Worm (Caenorhabditis elegans): Measurements from ENCODE around the gene set-2.
A peak's percentile ranks its signal among the peaks of the same experiment; 100 is the strongest.

The set-2 gene

DNA sequence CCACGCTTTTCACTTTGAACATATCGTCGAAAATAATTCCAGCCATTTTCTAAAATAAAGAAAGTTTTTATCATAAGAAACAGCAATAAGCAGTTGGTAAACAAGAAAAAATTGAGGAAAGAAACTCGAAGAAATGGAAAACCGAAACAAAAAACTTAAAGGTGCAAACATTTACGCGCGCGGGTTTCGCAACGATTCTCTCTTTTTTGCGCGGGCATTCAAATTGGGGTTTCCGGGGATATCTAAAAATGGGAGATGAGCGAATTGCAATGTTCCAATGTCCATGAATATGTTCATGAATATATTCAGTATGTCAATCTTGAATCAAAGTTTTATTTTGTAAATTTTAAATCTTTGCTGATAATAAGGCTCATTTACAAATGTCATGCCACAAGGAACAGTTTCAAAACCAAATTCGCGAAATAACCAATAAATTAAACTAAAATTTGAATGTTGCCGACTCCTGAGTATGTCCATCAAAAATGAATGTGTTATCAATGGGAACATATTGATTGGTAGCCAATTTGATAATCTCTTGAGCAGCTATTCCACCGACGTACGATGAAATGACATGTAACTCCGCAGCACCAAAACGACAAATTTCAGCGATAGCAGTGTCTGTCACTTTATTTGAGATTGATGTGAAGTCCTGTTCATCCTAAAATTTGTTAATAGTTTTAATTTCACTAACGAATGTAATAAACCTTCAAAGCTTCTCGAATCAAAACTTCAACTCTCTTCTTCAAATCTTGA, 11.9 kb downstream of the set-2 start, which contains the start of gene rpb-8:
Gene rpb-8, minus strand, starts transcription at position 49 of the 753 bp plus-strand sequence.
- no peak for TF ChIP-seq ztf-11 (tag; optimal IDR thresholded peaks at IDR 0.05)
- peak; percentile 37 for TF ChIP-seq lir-3 (tag; optimal IDR thresholded peaks at IDR 0.05; ENCODE audit: poor library complexity)
- TF ChIP-seq C34B4.2 (tag; optimal IDR thresholded peaks at IDR 0.05), result no peak
- peak; percentile 38 for TF ChIP-seq lin-13 (GFP tag; optimal IDR thresholded peaks at IDR 0.05)
- TF ChIP-seq lin-14 (GFP tag; optimal IDR thresholded peaks at IDR 0.05), result no peak
- TF ChIP-seq nhr-85 (tag), result no peak
- TF ChIP-seq snpc-4 (tag; optimal IDR thresholded peaks at IDR 0.05), result no peak
- TF ChIP-seq unc-62 (GFP tag; optimal IDR thresholded peaks at IDR 0.05), result no peak
- TF ChIP-seq ceh-88 (GFP tag; IDR thresholded peaks at IDR 0.05), result no peak
- no peak for TF ChIP-seq aha-1 (tag; optimal IDR thresholded peaks at IDR 0.05)
- peak; percentile 22 for TF ChIP-seq zip-4 (GFP tag; optimal IDR thresholded peaks at IDR 0.05)
- no peak for TF ChIP-seq ceh-8 (GFP tag; optimal IDR thresholded peaks at IDR 0.05)
- no peak for TF ChIP-seq F16B12.6 (tag; optimal IDR thresholded peaks at IDR 0.05)
- no peak for TF ChIP-seq nhr-28 (tag; optimal IDR thresholded peaks at IDR 0.05)
- TF ChIP-seq mab-9 (GFP tag; IDR thresholded peaks at IDR 0.05), result no peak
- TF ChIP-seq pqm-1 (tag; optimal IDR thresholded peaks at IDR 0.05), result no peak
- peak in 2 of 3 experiments; percentile 28 to 71 for TF ChIP-seq ceh-82 (tag; optimal IDR thresholded peaks at IDR 0.05)
- TF ChIP-seq elt-2 (tag; optimal IDR thresholded peaks at IDR 0.05), result no peak
- peak in 1 of 6 experiments; percentile 23 for TF ChIP-seq elt-3 (tag; optimal IDR thresholded peaks at IDR 0.05)
- no peak for TF ChIP-seq mef-2 (tag; optimal IDR thresholded peaks at IDR 0.05)
- TF ChIP-seq zag-1 (tag; optimal IDR thresholded peaks at IDR 0.05), result no peak
- TF ChIP-seq C16A3.4 (tag; optimal IDR thresholded peaks at IDR 0.05), result peak; percentile 69
- TF ChIP-seq dpl-1 (GFP tag; optimal IDR thresholded peaks at IDR 0.05), result peak; percentile 90 to 95 (median 90)
- no peak for TF ChIP-seq nhr-84 (tag; optimal IDR thresholded peaks at IDR 0.05)
- TF ChIP-seq ztf-4 (tag; optimal IDR thresholded peaks at IDR 0.05), result peak; percentile 7
- TF ChIP-seq ets-5 (GFP tag; IDR thresholded peaks at IDR 0.05), result no peak
- TF ChIP-seq efl-3 (GFP tag; optimal IDR thresholded peaks at IDR 0.05), result no peak
- TF ChIP-seq mdl-1 (tag; optimal IDR thresholded peaks at IDR 0.05), result peak in 1 of 2 experiments; percentile 20
- peak; percentile 74 for TF ChIP-seq rnt-1 (tag; optimal IDR thresholded peaks at IDR 0.05)
- TF ChIP-seq alr-1 (tag; optimal IDR thresholded peaks at IDR 0.05; ENCODE audit: borderline replicate concordance), result no peak
- peak; percentile 52 for TF ChIP-seq nhr-47 (tag; optimal IDR thresholded peaks at IDR 0.05)
- TF ChIP-seq lin-39 (tag; optimal IDR thresholded peaks at IDR 0.05), result no peak
- TF ChIP-seq unc-98 (GFP tag; IDR thresholded peaks at IDR 0.05), result no peak
- peak; percentile 29 for TF ChIP-seq xbp-1 (tag; optimal IDR thresholded peaks at IDR 0.05)
- TF ChIP-seq snu-23 (GFP tag; optimal IDR thresholded peaks at IDR 0.05), result peak; percentile 54
- no peak for TF ChIP-seq hlh-4 (tag; optimal IDR thresholded peaks at IDR 0.05)
- no peak for TF ChIP-seq C04F5.9 (tag; optimal IDR thresholded peaks at IDR 0.05)
- TF ChIP-seq tbx-2 (tag; optimal IDR thresholded peaks at IDR 0.05), result peak; percentile 38
- no peak for TF ChIP-seq nhr-237 (tag; optimal IDR thresholded peaks at IDR 0.05)
- no peak for TF ChIP-seq aly-2 (tag; optimal IDR thresholded peaks at IDR 0.05)
- peak; percentile 53 for TF ChIP-seq skn-1 (tag; optimal IDR thresholded peaks at IDR 0.05)
- no peak for TF ChIP-seq unc-86 (tag; optimal IDR thresholded peaks at IDR 0.05)
- TF ChIP-seq efl-1 (optimal IDR thresholded peaks at IDR 0.05), result peak; percentile 87 to 93
- TF ChIP-seq efl-1 (GFP tag; optimal IDR thresholded peaks at IDR 0.05 in 1 of 2), result peak; percentile 93 to 99
- TF ChIP-seq pag-3 (tag; optimal IDR thresholded peaks at IDR 0.05; ENCODE audit: borderline replicate concordance, insufficient read depth), result no peak
- peak; percentile 2; the same call in 1 of the 2 replicates for TF ChIP-seq isw-1 (GFP tag; IDR thresholded peaks at IDR 0.05)
- TF ChIP-seq unc-30 (tag; optimal IDR thresholded peaks at IDR 0.05), result no peak
- TF ChIP-seq mep-1 (tag; optimal IDR thresholded peaks at IDR 0.05), result no peak
- no peak for TF ChIP-seq egl-27 (tag; optimal IDR thresholded peaks at IDR 0.05)
- peak; percentile 17 for TF ChIP-seq nhr-90 (tag; optimal IDR thresholded peaks at IDR 0.05; ENCODE audit: poor library complexity)
- no peak for TF ChIP-seq dsc-1 (tag; optimal IDR thresholded peaks at IDR 0.05)
- TF ChIP-seq ama-1 (optimal IDR thresholded peaks at IDR 0.05), result no peak

Data from whole organism, L1 larva.